Worm (Caenorhabditis elegans) whole organism, late embryonic: Measurements from ENCODE around the gene Y17G7B.12.

ENCODE experiments used
- F13H6.1 ChIP-seq: sonication (generic microtip); optimal IDR thresholded peaks from 2 replicates; lab custom pipeline; 2016; ENCODE audit warnings: missing genetic modification characterization, missing compliant biosample characterization
- K02D7.2 ChIP-seq: sonication (generic microtip); optimal IDR thresholded peaks from 2 replicates; lab custom pipeline; 2017; ENCODE audit warnings: mild to moderate bottlenecking, missing genetic modification characterization, missing compliant biosample characterization
- Y22D7AL.16 ChIP-seq: sonication (generic microtip); optimal IDR thresholded peaks from 2 replicates; lab custom pipeline; 2016; ENCODE audit warnings: missing genetic modification characterization, missing compliant biosample characterization
- ahr-1 ChIP-seq: sonication (generic microtip); optimal IDR thresholded peaks from 2 replicates; lab custom pipeline; 2016; ENCODE audit warnings: missing genetic modification characterization, missing compliant biosample characterization
- ceh-14 ChIP-seq: sonication (generic microtip); optimal IDR thresholded peaks from 2 replicates; lab custom pipeline; 2016; ENCODE audit warnings: missing genotype, missing genetic modification characterization, missing compliant biosample characterization
- ceh-18 ChIP-seq: sonication (generic microtip); optimal IDR thresholded peaks from 2 replicates; lab custom pipeline; 2016; ENCODE audit warnings: missing genetic modification characterization, missing compliant biosample characterization
- ceh-22 ChIP-seq: sonication (generic microtip); optimal IDR thresholded peaks from 2 replicates; lab custom pipeline; 2017; ENCODE audit warnings: missing biosample characterization, missing genetic modification characterization
- ceh-30 ChIP-seq: fragments of 150-350 bp; optimal IDR thresholded peaks from 2 replicates; lab custom pipeline; 2014; ENCODE audit warnings: missing biosample characterization, missing genetic modification characterization
- ceh-31 ChIP-seq: sonication (generic microtip); optimal IDR thresholded peaks from 2 replicates; lab custom pipeline; 2016; ENCODE audit warnings: missing genetic modification characterization, missing compliant biosample characterization
- ceh-34 ChIP-seq: sonication (generic microtip); optimal IDR thresholded peaks from 2 replicates; lab custom pipeline; 2016; ENCODE audit warnings: mild to moderate bottlenecking, missing genetic modification characterization, missing compliant biosample characterization
- ceh-9 ChIP-seq: sonication (generic microtip); optimal IDR thresholded peaks from 2 replicates; lab custom pipeline; 2016; ENCODE audit warnings: mild to moderate bottlenecking, missing genetic modification characterization, inconsistent platforms, missing compliant biosample characterization
- che-1 ChIP-seq: sonication (generic microtip); optimal IDR thresholded peaks from 2 replicates; lab custom pipeline; 2016; ENCODE audit warnings: mild to moderate bottlenecking, missing genetic modification characterization, missing compliant biosample characterization
- dmd-4 ChIP-seq: sonication (generic microtip); optimal IDR thresholded peaks from 2 replicates; lab custom pipeline; 2016; ENCODE audit warnings: borderline replicate concordance, missing genetic modification characterization, missing compliant biosample characterization
- elt-2 ChIP-seq: sonication (generic microtip); optimal IDR thresholded peaks from 2 replicates; lab custom pipeline; 2016; ENCODE audit warnings: missing genetic modification reagents, missing genetic modification characterization, missing compliant biosample characterization
- elt-4 ChIP-seq: sonication (generic microtip); optimal IDR thresholded peaks from 2 replicates; lab custom pipeline; 2016; ENCODE audit warnings: missing genetic modification characterization, missing compliant biosample characterization
- ets-4 ChIP-seq: sonication (generic microtip); optimal IDR thresholded peaks from 2 replicates; lab custom pipeline; 2016; ENCODE audit warnings: missing genetic modification characterization, missing compliant biosample characterization
- eyg-1 ChIP-seq: sonication (generic microtip); optimal IDR thresholded peaks from 2 replicates; lab custom pipeline; 2016; ENCODE audit warnings: missing genotype, missing genetic modification characterization, missing compliant biosample characterization
- fax-1 ChIP-seq: sonication (generic microtip); optimal IDR thresholded peaks from 2 replicates; lab custom pipeline; 2016; ENCODE audit warnings: missing genotype, missing genetic modification characterization, missing compliant biosample characterization
- fkh-10 ChIP-seq: fragments of 150-350 bp; optimal IDR thresholded peaks from 2 replicates; lab custom pipeline; 2014; ENCODE audit warnings: missing biosample characterization, missing genetic modification reagents, missing genetic modification characterization
- fkh-6 ChIP-seq: sonication (generic microtip); optimal IDR thresholded peaks from 2 replicates; lab custom pipeline; 2016; ENCODE audit warnings: missing genetic modification characterization, missing compliant biosample characterization
- hlh-6 ChIP-seq: sonication (generic microtip); optimal IDR thresholded peaks from 2 replicates; lab custom pipeline; 2016; ENCODE audit warnings: missing genotype, missing genetic modification characterization, missing compliant biosample characterization
- madf-2 ChIP-seq: sonication (generic microtip); optimal IDR thresholded peaks from 2 replicates; lab custom pipeline; 2017; ENCODE audit warnings: missing genetic modification characterization, missing compliant biosample characterization
- mec-3 ChIP-seq: sonication (generic microtip); optimal IDR thresholded peaks from 2 replicates; lab custom pipeline; 2016; ENCODE audit warnings: borderline replicate concordance, missing genetic modification characterization, missing compliant biosample characterization
- nfya-1 ChIP-seq: sonication (generic microtip); optimal IDR thresholded peaks from 2 replicates; lab custom pipeline; 2017; ENCODE audit warnings: missing genetic modification characterization, mild to moderate bottlenecking, missing compliant biosample characterization, antibody characterized with exemption, moderate library complexity
- nhr-11 ChIP-seq: fragments of 150-350 bp; optimal IDR thresholded peaks from 2 replicates; lab custom pipeline; 2014; ENCODE audit warnings: missing biosample characterization, missing genetic modification characterization
- nhr-232 ChIP-seq: sonication (generic microtip); optimal IDR thresholded peaks from 2 replicates; lab custom pipeline; 2016; ENCODE audit warnings: missing genetic modification characterization, missing compliant biosample characterization
- pag-3 ChIP-seq: sonication (generic microtip); optimal IDR thresholded peaks from 2 replicates; lab custom pipeline; 2016; ENCODE audit warnings: missing compliant biosample characterization, missing genetic modification characterization, borderline replicate concordance
- pax-1 ChIP-seq: fragments of 150-350 bp; optimal IDR thresholded peaks from 2 replicates; lab custom pipeline; 2014; ENCODE audit warnings: missing biosample characterization, missing genetic modification characterization
- pha-4 ChIP-seq: fragments of 150-350 bp; optimal IDR thresholded peaks from 2 replicates; lab custom pipeline; 2018; ENCODE audit warnings: missing biosample characterization, missing genetic modification reagents, missing genetic modification characterization
- pqm-1 ChIP-seq: sonication (generic microtip); optimal IDR thresholded peaks from 2 replicates; lab custom pipeline; 2016; ENCODE audit warnings: missing genetic modification characterization, missing compliant biosample characterization
- pros-1 ChIP-seq: fragments of 150-350 bp; optimal IDR thresholded peaks from 2 replicates; lab custom pipeline; 2014; ENCODE audit warnings: missing biosample characterization, missing genetic modification reagents, missing genetic modification characterization
- sdc-2 ChIP-seq: sonication (generic microtip); optimal IDR thresholded peaks from 2 replicates; lab custom pipeline; 2016; ENCODE audit warnings: missing genotype, missing genetic modification characterization, missing compliant biosample characterization
- sox-2 ChIP-seq: fragments of 200-800 bp; sonication (Bioruptor generic); IDR thresholded peaks from 2 replicates; pipeline ENCODE4 v1.3.6; 2022; ENCODE audit warnings: missing genetic modification reagents, missing genetic modification characterization, missing compliant biosample characterization
- sox-4 ChIP-seq: sonication (generic microtip); optimal IDR thresholded peaks from 2 replicates; lab custom pipeline; 2017; ENCODE audit warnings: mild to moderate bottlenecking, missing genetic modification characterization, inconsistent platforms, missing compliant biosample characterization
- tbx-7 ChIP-seq: sonication (generic microtip); optimal IDR thresholded peaks from 2 replicates; lab custom pipeline; 2016; ENCODE audit warnings: missing genotype, missing genetic modification characterization, missing compliant biosample characterization
- ttx-3 ChIP-seq: sonication (generic microtip); optimal IDR thresholded peaks from 2 replicates; lab custom pipeline; 2016; ENCODE audit warnings: missing genetic modification reagents, missing genetic modification characterization, missing compliant biosample characterization
- unc-42 ChIP-seq: sonication (generic microtip); optimal IDR thresholded peaks from 2 replicates; lab custom pipeline; 2016; ENCODE audit warnings: missing genotype, missing genetic modification characterization, missing compliant biosample characterization
- unc-55 ChIP-seq: sonication (generic microtip); optimal IDR thresholded peaks from 2 replicates; lab custom pipeline; 2017; ENCODE audit warnings: missing biosample characterization, missing genetic modification reagents, missing genetic modification characterization
- zip-5 ChIP-seq: sonication (generic microtip); optimal IDR thresholded peaks from 2 replicates; lab custom pipeline; 2016; ENCODE audit warnings: missing genetic modification characterization, missing compliant biosample characterization
- ztf-16 ChIP-seq: sonication (generic microtip); optimal IDR thresholded peaks from 2 replicates; lab custom pipeline; 2017; ENCODE audit warnings: missing genetic modification characterization, missing compliant biosample characterization

Y17G7B.12 gene

DNA sequence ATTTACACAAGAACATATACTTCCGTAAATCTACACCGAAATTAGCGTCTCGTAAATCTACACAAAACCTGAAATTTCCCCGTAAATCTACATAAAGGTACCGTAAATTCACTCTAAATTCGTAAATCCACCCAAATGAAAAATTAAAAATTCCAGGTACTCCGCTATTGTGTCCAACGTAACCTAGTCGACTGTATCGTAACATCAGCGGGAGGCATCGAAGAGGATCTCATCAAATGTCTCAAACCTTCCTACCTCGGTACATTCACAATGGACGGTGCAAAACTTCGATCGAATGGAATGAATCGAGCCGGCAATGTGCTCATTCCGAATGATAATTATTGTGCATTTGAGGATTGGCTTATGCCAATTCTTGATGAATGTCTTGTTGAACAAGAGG, 28.7 kb upstream of the Y17G7B.12 start:
- TF ChIP-seq ceh-31 (tag; lab: Kevin White, UChicago) (no peak), ceh-14 (no peak), pqm-1 (tag; lab: Kevin White, UChicago) (no peak), mec-3 (tag; lab: Kevin White, UChicago) (no peak), pax-1 (tag; lab: Kevin White, UChicago) (no peak), K02D7.2 (no peak), ceh-30 (no peak), ets-4 (no peak), eyg-1 (no peak), tbx-7 (tag; lab: Kevin White, UChicago) (no peak), dmd-4 (no peak), nhr-11 (tag; lab: Kevin White, UChicago) (no peak), F13H6.1 (tag; lab: Kevin White, UChicago) (no peak), pros-1 (tag; lab: Kevin White, UChicago) (no peak)

DNA sequence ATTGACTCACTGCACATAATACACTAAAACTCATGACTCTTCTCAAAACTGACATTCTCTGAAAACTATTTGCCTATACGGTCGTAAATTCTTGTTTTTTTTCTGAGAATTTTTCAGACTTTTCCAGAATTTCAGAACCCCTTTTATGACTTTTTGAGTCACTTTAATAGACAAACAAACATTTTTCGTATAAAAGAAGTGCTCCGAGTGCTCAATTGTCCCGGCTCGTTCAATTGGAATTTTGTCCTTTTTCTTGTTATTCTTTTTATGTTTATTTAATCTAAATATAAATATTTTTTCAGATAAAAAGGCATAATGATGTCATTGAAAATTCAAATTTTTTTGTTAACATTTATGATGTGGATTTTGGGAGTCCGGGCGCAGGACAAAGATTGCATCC, 24.8 kb upstream of the Y17G7B.12 start, which contains the start of gene Y17G7B.23:
Y17G7B.23 (plus strand) TSS at position 301 of the 400 bp plus-strand sequence.
- no peak for TF ChIP-seq pros-1 (tag; lab: Kevin White, UChicago)
- TF ChIP-seq ets-4: no peak
- TF ChIP-seq ztf-16 (tag; lab: Kevin White, UChicago): no peak
- no peak for TF ChIP-seq fax-1 (tag; lab: Kevin White, UChicago)
- TF ChIP-seq zip-5: no peak
- TF ChIP-seq ceh-22 (tag; lab: Kevin White, UChicago): no peak
- TF ChIP-seq unc-42: no peak
- TF ChIP-seq hlh-6 (tag; lab: Kevin White, UChicago): no peak
- no peak for TF ChIP-seq sox-2
- TF ChIP-seq sox-4 (tag; lab: Kevin White, UChicago): no peak
- TF ChIP-seq ceh-9: no peak
- TF ChIP-seq dmd-4: no peak
- TF ChIP-seq che-1 (tag; lab: Kevin White, UChicago): no peak
- no peak for TF ChIP-seq pqm-1 (tag; lab: Kevin White, UChicago)
- no peak for TF ChIP-seq fkh-6 (tag; lab: Kevin White, UChicago)
- TF ChIP-seq ceh-34: no peak
- TF ChIP-seq ttx-3: no peak
- no peak for TF ChIP-seq pha-4 (tag; lab: Kevin White, UChicago)

DNA sequence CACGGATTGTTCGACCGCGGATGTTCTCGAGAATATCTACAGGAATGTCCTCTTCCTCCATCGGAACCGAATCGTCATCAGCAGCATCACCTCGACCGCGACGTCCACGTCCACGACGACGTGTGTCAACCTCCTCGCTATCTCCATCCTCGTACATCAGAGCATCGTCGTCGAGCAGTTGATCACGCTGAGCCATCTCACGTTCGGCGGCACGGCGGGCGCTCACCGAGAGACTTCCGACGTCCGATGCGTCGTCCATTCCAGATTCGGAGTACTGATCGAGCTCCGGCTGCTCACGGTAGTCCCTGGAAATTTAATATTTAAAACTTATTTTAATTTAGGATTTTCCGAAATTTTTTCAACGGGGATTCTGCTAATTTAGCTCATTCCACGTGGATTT, 17.7 kb upstream of the Y17G7B.12 start:
- TF ChIP-seq hlh-6 (tag; lab: Kevin White, UChicago) (no peak), elt-4 (no peak), fkh-6 (tag; lab: Kevin White, UChicago) (no peak), ceh-14 (no peak), F13H6.1 (tag; lab: Kevin White, UChicago) (no peak)

DNA sequence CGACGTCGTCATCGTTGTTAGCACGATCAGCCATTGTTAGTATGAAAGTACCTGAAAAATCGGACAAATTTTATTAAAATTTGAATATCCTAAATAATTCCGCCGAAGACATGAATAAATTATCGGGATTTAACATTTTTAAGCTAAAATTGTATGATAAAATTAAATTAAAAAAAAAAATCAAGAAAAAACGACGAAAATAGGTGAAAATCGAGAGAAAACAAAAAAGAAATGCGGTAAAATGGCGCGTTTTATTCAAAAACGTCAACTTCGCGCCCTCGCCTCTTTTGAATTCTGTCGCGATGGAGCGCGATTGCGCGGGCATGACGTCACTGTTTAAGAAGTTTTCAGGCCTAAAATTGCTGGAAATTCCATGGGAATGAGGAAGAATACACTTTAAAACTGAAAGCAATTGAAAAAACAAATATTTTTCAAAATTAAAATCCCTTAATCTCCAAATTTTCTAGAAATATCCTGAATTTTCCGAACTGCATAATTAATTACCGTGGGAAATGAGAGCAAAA, 17.0 kb upstream of the Y17G7B.12 start, which contains the start of gene mcm-2:
mcm-2 (minus strand) TSS at position 51 of the 524 bp plus-strand sequence.
- no peak for TF ChIP-seq che-1 (tag; lab: Kevin White, UChicago)
- peak; percentile 10 for TF ChIP-seq elt-2
- TF ChIP-seq nfya-1 (tag; lab: Kevin White, UChicago): peak; percentile 17

DNA sequence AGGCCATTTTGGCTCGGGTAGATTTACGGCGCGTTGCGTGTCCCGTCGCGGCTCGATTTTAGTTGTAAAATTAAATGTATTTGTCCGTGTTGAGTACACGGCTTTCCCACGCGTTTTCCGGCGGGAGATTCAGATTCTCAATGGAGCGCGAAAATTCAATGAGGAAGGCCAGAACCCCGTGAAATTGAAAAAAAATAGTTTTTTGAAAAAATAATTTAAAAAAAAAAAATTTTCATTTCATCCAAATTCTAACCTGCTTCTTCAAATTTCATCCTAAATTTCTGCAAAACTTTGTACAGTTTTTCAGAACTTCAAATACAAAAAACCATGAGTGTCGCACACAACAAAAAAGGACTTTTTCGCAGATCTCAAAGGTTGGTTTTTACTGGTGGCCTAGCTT, 14.9 kb upstream of the Y17G7B.12 start, which contains the start of gene glb-29:
glb-29 (plus strand) TSS at position 301 of the 400 bp plus-strand sequence.
- TF ChIP-seq fax-1 (tag; lab: Kevin White, UChicago) (no peak), sdc-2 (tag; lab: Kevin White, UChicago) (no peak), fkh-10 (GFP tag; lab: Kevin White, UChicago) (no peak), madf-2 (no peak), nhr-232 (no peak), ceh-22 (tag; lab: Kevin White, UChicago) (no peak), pax-1 (tag; lab: Kevin White, UChicago) (no peak), Y22D7AL.16 (no peak), tbx-7 (tag; lab: Kevin White, UChicago) (no peak), ceh-31 (tag; lab: Kevin White, UChicago) (no peak), unc-55 (GFP tag; lab: Kevin White, UChicago) (no peak), ahr-1 (tag; lab: Kevin White, UChicago) (no peak), pag-3 (tag; lab: Kevin White, UChicago) (no peak), ceh-18 (no peak), ztf-16 (tag; lab: Kevin White, UChicago) (no peak)
